Worm (Caenorhabditis elegans) whole organism, L3 larva: ENCODE measurements around the gene spin-1.

Experiments used
- R02D3.7 ChIP-seq: fragments of 150-350 bp; optimal IDR thresholded peaks from 2 replicates; lab custom pipeline; 2014; ENCODE audit warnings: missing biosample characterization, missing genetic modification characterization
- ZK546.5 ChIP-seq: sonication (generic microtip); optimal IDR thresholded peaks from 2 replicates; lab custom pipeline; 2017; ENCODE audit warnings: missing biosample characterization, missing genetic modification characterization
- aly-2 ChIP-seq: fragments of 150-350 bp; optimal IDR thresholded peaks from 2 replicates; lab custom pipeline; 2014; ENCODE audit warnings: missing biosample characterization, missing genetic modification characterization
- ama-1 ChIP-seq: fragments of 150-350 bp; optimal IDR thresholded peaks from 2 replicates; lab custom pipeline; 2018
- ceh-16 ChIP-seq: sonication (generic microtip); optimal IDR thresholded peaks from 2 replicates; lab custom pipeline; 2017; ENCODE audit warnings: missing biosample characterization, missing genetic modification characterization
- ceh-28 ChIP-seq: fragments of 150-350 bp; optimal IDR thresholded peaks from 2 replicates; lab custom pipeline; 2014; ENCODE audit warnings: missing biosample characterization, missing genetic modification reagents, missing genetic modification characterization
- ceh-9 ChIP-seq: sonication (generic microtip); optimal IDR thresholded peaks from 2 replicates; lab custom pipeline; 2018; ENCODE audit warnings: missing biosample characterization, missing genetic modification characterization
- egl-5 ChIP-seq: fragments of 150-350 bp; optimal IDR thresholded peaks from 2 replicates; lab custom pipeline; 2017; ENCODE audit warnings: missing biosample characterization, missing genetic modification reagents, missing genetic modification characterization, inconsistent platforms
- elt-1 ChIP-seq: fragments of 150-350 bp; optimal IDR thresholded peaks from 2 replicates; lab custom pipeline; 2014; ENCODE audit warnings: missing biosample characterization, missing genetic modification characterization
- elt-2 ChIP-seq: sonication (generic microtip); optimal IDR thresholded peaks from 2 replicates; lab custom pipeline; 2016; ENCODE audit warnings: missing genetic modification reagents, mild to moderate bottlenecking, missing genetic modification characterization, missing compliant biosample characterization
- fkh-10 ChIP-seq: sonication (generic microtip); optimal IDR thresholded peaks from 2 replicates; lab custom pipeline; 2017; ENCODE audit warnings: missing biosample characterization, missing genetic modification reagents, missing genetic modification characterization
- fkh-2 ChIP-seq: fragments of 150-350 bp; optimal IDR thresholded peaks from 2 replicates; lab custom pipeline; 2014; ENCODE audit warnings: missing biosample characterization, missing genetic modification reagents, missing genetic modification characterization
- fos-1 ChIP-seq: fragments of 150-350 bp; optimal IDR thresholded peaks from 2 replicates; lab custom pipeline; 2014; ENCODE audit warnings: missing biosample characterization, missing genetic modification characterization
- hmg-11 ChIP-seq: sonication (generic microtip); optimal IDR thresholded peaks from 2 replicates; lab custom pipeline; 2016; ENCODE audit warnings: missing genetic modification characterization, missing compliant biosample characterization
- jun-1 ChIP-seq: fragments of 150-350 bp; optimal IDR thresholded peaks from 2 replicates; lab custom pipeline; 2014; ENCODE audit warnings: missing biosample characterization, missing genetic modification reagents, missing genetic modification characterization
- lin-15B ChIP-seq: fragments of 150-350 bp; optimal IDR thresholded peaks from 2 replicates; lab custom pipeline; 2014; ENCODE audit warnings: missing biosample characterization, missing genetic modification characterization
- lin-39 ChIP-seq: fragments of 150-350 bp; optimal IDR thresholded peaks from 2 replicates; lab custom pipeline; 2018; ENCODE audit warnings: missing biosample characterization, missing genetic modification reagents, missing genetic modification characterization
- lsy-12 ChIP-seq: sonication (generic microtip); optimal IDR thresholded peaks from 2 replicates; lab custom pipeline; 2016; ENCODE audit warnings: mild to moderate bottlenecking, missing genetic modification characterization, missing compliant biosample characterization
- mml-1 ChIP-seq: fragments of 150-350 bp; sonication (generic microtip); optimal IDR thresholded peaks from 3 replicates; lab custom pipeline; 2014; ENCODE audit warnings: missing biosample characterization, missing genetic modification characterization
- nfya-1 ChIP-seq: sonication (generic microtip); optimal IDR thresholded peaks from 2 replicates; lab custom pipeline; 2017; ENCODE audit warnings: missing genetic modification characterization, mild to moderate bottlenecking, missing compliant biosample characterization, antibody characterized with exemption, moderate library complexity; ENCODE audit not compliant: insufficient read depth
- nhr-12 ChIP-seq: fragments of 150-350 bp; optimal IDR thresholded peaks from 2 replicates; lab custom pipeline; 2014; ENCODE audit warnings: missing biosample characterization, missing genetic modification characterization
- nhr-237 ChIP-seq: fragments of 150-350 bp; optimal IDR thresholded peaks from 2 replicates; lab custom pipeline; 2014; ENCODE audit warnings: missing biosample characterization, missing genetic modification characterization
- nhr-25 ChIP-seq: sonication (generic microtip); optimal IDR thresholded peaks from 2 replicates; lab custom pipeline; 2017; ENCODE audit warnings: missing biosample characterization, missing genetic modification characterization
- nhr-28 ChIP-seq: fragments of 150-350 bp; optimal IDR thresholded peaks from 2 replicates; lab custom pipeline; 2014; ENCODE audit warnings: missing biosample characterization, missing genetic modification characterization
- nhr-67 ChIP-seq: fragments of 150-350 bp; optimal IDR thresholded peaks from 2 replicates; lab custom pipeline; 2014; ENCODE audit warnings: missing biosample characterization, missing genetic modification characterization
- nhr-76 ChIP-seq: fragments of 150-350 bp; sonication (generic microtip); optimal IDR thresholded peaks from 5 replicates; lab custom pipeline; 2014; ENCODE audit warnings: missing biosample characterization, missing genetic modification characterization
- nhr-77 ChIP-seq: fragments of 150-350 bp; optimal IDR thresholded peaks from 2 replicates; lab custom pipeline; 2014; ENCODE audit warnings: missing biosample characterization, missing genetic modification characterization
- pha-4 ChIP-seq: fragments of 150-350 bp; optimal IDR thresholded peaks from 2 replicates; lab custom pipeline; 2014; ENCODE audit warnings: missing biosample characterization, missing genetic modification reagents, missing genetic modification characterization
- tbx-2 ChIP-seq: sonication (generic microtip); optimal IDR thresholded peaks from 2 replicates; lab custom pipeline; 2016; ENCODE audit warnings: mild to moderate bottlenecking, missing genetic modification characterization, missing compliant biosample characterization
- unc-39 ChIP-seq: sonication (generic microtip); optimal IDR thresholded peaks from 4 replicates; lab custom pipeline; 2017; ENCODE audit warnings: missing biosample characterization, missing genetic modification characterization
- unc-62 ChIP-seq: fragments of 150-350 bp; sonication (generic microtip); optimal IDR thresholded peaks from 4 replicates; lab custom pipeline; 2014; ENCODE audit warnings: missing biosample characterization, missing genetic modification reagents, missing genetic modification characterization
- zag-1 ChIP-seq: fragments of 150-350 bp; optimal IDR thresholded peaks from 2 replicates; lab custom pipeline; 2014; ENCODE audit warnings: missing biosample characterization, missing genetic modification characterization
- ztf-4 ChIP-seq: fragments of 150-350 bp; optimal IDR thresholded peaks from 2 replicates; lab custom pipeline; 2014; ENCODE audit warnings: missing biosample characterization, missing genetic modification characterization

spin-1 gene

DNA sequence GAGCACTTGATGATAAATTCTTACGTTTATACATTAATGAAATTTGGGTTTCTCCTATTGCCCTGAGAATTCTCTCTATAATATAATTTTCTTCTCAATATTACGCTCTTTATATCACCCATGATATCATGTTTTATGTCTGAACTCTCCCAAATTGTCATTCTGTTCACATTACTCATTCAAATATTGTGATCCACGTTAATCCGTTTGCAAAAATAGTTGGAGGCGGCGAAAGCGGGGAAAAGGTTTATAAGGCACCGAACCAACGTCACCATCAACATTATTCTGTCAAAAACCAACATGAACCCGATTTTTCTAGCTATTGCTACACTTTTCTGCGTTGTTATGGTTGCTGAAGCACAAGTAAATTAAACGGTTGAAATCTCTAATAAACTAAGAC lies 38.1 kb downstream of the spin-1 start, which contains the start of gene C27A7.8:
Gene C27A7.8 (plus strand): TSS at position 301 of the 400 bp plus-strand sequence.
- no peak for TF ChIP-seq tbx-2
- TF ChIP-seq lin-39 (tag; lab: Kevin White, UChicago) = no peak
- no peak for TF ChIP-seq nhr-76 (tag; lab: Kevin White, UChicago)
- TF ChIP-seq nhr-28 (tag; lab: Kevin White, UChicago) = no peak
- TF ChIP-seq ztf-4 (tag; lab: Kevin White, UChicago) = no peak
- no peak for TF ChIP-seq unc-62
- no peak for TF ChIP-seq jun-1
- no peak for TF ChIP-seq mml-1 (tag; lab: Kevin White, UChicago)
- TF ChIP-seq zag-1 (tag; lab: Kevin White, UChicago) = no peak
- TF ChIP-seq hmg-11 (tag; lab: Kevin White, UChicago) = no peak
- no peak for TF ChIP-seq nhr-12 (tag; lab: Kevin White, UChicago)
- TF ChIP-seq egl-5 (tag; lab: Kevin White, UChicago) = no peak
- TF ChIP-seq fkh-2 = no peak

ce11 chrV:12153784-12154183 lies 39.0 kb downstream of the spin-1 start:
- TF ChIP-seq ceh-28 (tag; lab: Kevin White, UChicago) (no peak), nfya-1 (tag; lab: Kevin White, UChicago) (no peak), pha-4 (tag; lab: Kevin White, UChicago) (no peak), ceh-9 (tag; lab: Kevin White, UChicago) (no peak), mml-1 (tag; lab: Kevin White, UChicago) (no peak)

- TF ChIP-seq lin-39 (tag; lab: Kevin White, UChicago) = no peak
- no peak for TF ChIP-seq nhr-77 (tag; lab: Kevin White, UChicago)
- TF ChIP-seq ceh-28 (tag; lab: Kevin White, UChicago) = no peak
- no peak for TF ChIP-seq fkh-2
- no peak for TF ChIP-seq jun-1
- TF ChIP-seq ZK546.5 (tag; lab: Kevin White, UChicago) = no peak
- no peak for TF ChIP-seq nhr-67 (tag; lab: Kevin White, UChicago)
- TF ChIP-seq ztf-4 (tag; lab: Kevin White, UChicago) = no peak
- TF ChIP-seq ama-1 (lab: Kevin White, UChicago) = no peak
- no peak for TF ChIP-seq nhr-25 (tag; lab: Kevin White, UChicago)
- TF ChIP-seq nhr-28 (tag; lab: Kevin White, UChicago) = no peak
- no peak for TF ChIP-seq lsy-12 (tag; lab: Kevin White, UChicago)
- TF ChIP-seq unc-39 (tag; lab: Kevin White, UChicago) = no peak
- no peak for TF ChIP-seq fkh-10 (GFP tag; lab: Kevin White, UChicago)
- TF ChIP-seq R02D3.7 (tag; lab: Kevin White, UChicago) = no peak
- TF ChIP-seq nhr-237 (tag; lab: Kevin White, UChicago) = no peak
- no peak for TF ChIP-seq ceh-9 (tag; lab: Kevin White, UChicago)
- no peak for TF ChIP-seq lin-15B (tag; lab: Kevin White, UChicago)
- TF ChIP-seq, all 47 proteins: peak for 0
Observed at ce11 chrV:12154554-12154953, 39.8 kb downstream of the spin-1 start, which contains the start of gene C27A7.9. C27A7.9 (minus strand) TSS chrV:12154654.

- no peak for TF ChIP-seq lin-15B (tag; lab: Kevin White, UChicago)
- peak; percentile 25 for TF ChIP-seq nfya-1 (tag; lab: Kevin White, UChicago)
Observed at ce11 chrV:12158377-12158776, 43.6 kb downstream of the spin-1 start.

- TF ChIP-seq nhr-25 (tag; lab: Kevin White, UChicago) = peak; percentile 51
- TF ChIP-seq aly-2 (tag; lab: Kevin White, UChicago) = no peak
- no peak for TF ChIP-seq ceh-16 (tag; lab: Kevin White, UChicago)
- TF ChIP-seq elt-2 (tag; lab: Kevin White, UChicago) = no peak
- no peak for TF ChIP-seq elt-1 (tag; lab: Kevin White, UChicago)
- no peak for TF ChIP-seq nhr-237 (tag; lab: Kevin White, UChicago)
- TF ChIP-seq egl-5 (tag; lab: Kevin White, UChicago) = peak; percentile 35
Observed at ce11 chrV:12159975-12160374, 45.2 kb downstream of the spin-1 start.

DNA sequence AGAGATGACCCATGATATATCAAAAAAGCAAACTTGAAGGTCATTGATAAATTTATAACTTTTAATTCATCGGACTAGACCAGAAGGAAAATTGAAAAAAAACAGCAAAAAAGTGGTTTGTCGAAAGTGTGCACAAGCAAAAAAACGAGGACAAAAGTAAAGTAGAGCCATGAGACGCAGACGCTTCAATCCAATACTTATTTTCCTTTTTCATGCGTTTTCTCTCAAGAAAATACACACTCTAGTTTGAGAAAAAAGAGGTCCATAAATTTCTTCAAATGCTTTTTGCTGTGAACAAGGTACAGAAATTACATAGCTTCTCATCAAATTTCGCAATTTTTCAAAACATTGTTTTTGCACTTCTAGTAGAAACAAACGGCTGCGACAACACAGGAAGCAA lies 46.4 kb downstream of the spin-1 start:
- TF ChIP-seq hmg-11 (tag; lab: Kevin White, UChicago) = peak; percentile 34
- TF ChIP-seq mml-1 (tag; lab: Kevin White, UChicago) = no peak
- TF ChIP-seq nfya-1 (tag; lab: Kevin White, UChicago) = peak; percentile 15
- TF ChIP-seq fos-1 (tag; lab: Kevin White, UChicago) = no peak
